Worm (Caenorhabditis elegans) whole organism, L1 larva: ENCODE data around the gene C11H1.9.

ENCODE experiments used
- C04F5.9 ChIP-seq: sonication (generic microtip); optimal IDR thresholded peaks from 2 replicates; lab custom pipeline; 2016; ENCODE audit warnings: missing genetic modification characterization, missing compliant biosample characterization
- C16A3.4 ChIP-seq: fragments of 150-350 bp; optimal IDR thresholded peaks from 2 replicates; lab custom pipeline; 2014; ENCODE audit warnings: missing biosample characterization, missing genetic modification characterization
- aha-1 ChIP-seq: fragments of 150-350 bp; optimal IDR thresholded peaks from 2 replicates; lab custom pipeline; 2014; ENCODE audit warnings: missing biosample characterization, missing genetic modification characterization
- alr-1 ChIP-seq: fragments of 200-800 bp; sonication (Bioruptor generic); optimal IDR thresholded peaks from 2 replicates; lab custom pipeline; 2018; ENCODE audit warnings: borderline replicate concordance, mild to moderate bottlenecking, missing genetic modification characterization, missing compliant biosample characterization
- ama-1 ChIP-seq: fragments of 150-350 bp; optimal IDR thresholded peaks from 2 replicates; lab custom pipeline; 2014
- ceh-8 ChIP-seq: fragments of 200-800 bp; sonication (Bioruptor generic); optimal IDR thresholded peaks from 2 replicates; lab custom pipeline; 2018; ENCODE audit warnings: mild to moderate bottlenecking, missing genetic modification characterization, moderate library complexity, missing compliant biosample characterization
- ceh-82 ChIP-seq, 3 experiments: fragments of 150-350 bp in 1 of 3; sonication (generic microtip) in 2 of 3; optimal IDR thresholded peaks; 2 replicates each; lab custom pipeline; 2014 to 2017; ENCODE audit warnings: missing biosample characterization in 3 of 3, missing genetic modification characterization in 3 of 3
- ces-1 ChIP-seq: fragments of 150-350 bp; optimal IDR thresholded peaks from 2 replicates; lab custom pipeline; 2014; ENCODE audit warnings: missing biosample characterization, missing genetic modification reagents, missing genetic modification characterization
- dpl-1 ChIP-seq, 3 experiments: fragments of 150-350 bp in 2 of 3; sonication (generic microtip) in 1 of 3; optimal IDR thresholded peaks; 2 replicates each; lab custom pipeline; 2014 to 2017; ENCODE audit warnings: missing biosample characterization in 3 of 3, missing genetic modification characterization in 3 of 3, missing genetic modification reagents in 3 of 3
- efl-1 ChIP-seq, 4 experiments: fragments of 150-350 bp; optimal IDR thresholded peaks in 3 of 4; peaks in 1 of 4; 1 replicate in 1 of 4; 2 replicates in 3 of 4; lab custom pipeline; 2014; ENCODE audit warnings: missing biosample characterization in 2 of 4, missing genetic modification characterization in 2 of 4, missing genetic modification reagents in 2 of 4
- egl-13 ChIP-seq: sonication (generic microtip); optimal IDR thresholded peaks from 2 replicates; lab custom pipeline; 2016; ENCODE audit warnings: missing genotype, missing genetic modification reagents, missing genetic modification characterization, missing compliant biosample characterization
- fkh-10 ChIP-seq: sonication (generic microtip); optimal IDR thresholded peaks from 2 replicates; lab custom pipeline; 2017; ENCODE audit warnings: missing biosample characterization, missing genetic modification reagents, missing genetic modification characterization
- hlh-4 ChIP-seq: sonication (generic microtip); optimal IDR thresholded peaks from 2 replicates; lab custom pipeline; 2016; ENCODE audit warnings: mild to moderate bottlenecking, missing genetic modification characterization, missing compliant biosample characterization
- lin-14 ChIP-seq: fragments of 200-800 bp; sonication (Bioruptor generic); optimal IDR thresholded peaks from 2 replicates; lab custom pipeline; 2018; ENCODE audit warnings: mild to moderate bottlenecking, missing genetic modification characterization, moderate library complexity, missing compliant biosample characterization
- lin-35 ChIP-seq, 2 experiments: fragments of 150-350 bp; optimal IDR thresholded peaks; 2 replicates each; lab custom pipeline; 2014; ENCODE audit warnings: missing biosample characterization in 2 of 2, missing genetic modification characterization in 2 of 2, missing genetic modification reagents in 2 of 2
- lir-3 ChIP-seq: sonication (generic microtip); optimal IDR thresholded peaks from 2 replicates; lab custom pipeline; 2016; ENCODE audit warnings: mild to moderate bottlenecking, missing genetic modification characterization, moderate library complexity, missing compliant biosample characterization; ENCODE audit not compliant: poor library complexity
- lsy-2 ChIP-seq, 2 experiments: fragments of 150-350 bp; optimal IDR thresholded peaks; 2 replicates each; lab custom pipeline; 2014; ENCODE audit warnings: missing biosample characterization in 2 of 2, missing genetic modification characterization in 2 of 2
- mab-9 ChIP-seq: fragments of 200-800 bp; sonication (Bioruptor generic); IDR thresholded peaks from 2 replicates; pipeline ENCODE4 v1.3.6; 2022; ENCODE audit warnings: missing genetic modification reagents, missing genetic modification characterization, missing compliant biosample characterization
- nhr-12 ChIP-seq: sonication (generic microtip); optimal IDR thresholded peaks from 2 replicates; lab custom pipeline; 2017; ENCODE audit warnings: missing biosample characterization, missing genetic modification characterization
- nhr-19 ChIP-seq: fragments of 200-800 bp; sonication (Bioruptor generic); conservative IDR thresholded peaks from 2 replicates; pipeline ENCODE4 v1.3.6; 2022; ENCODE audit warnings: missing genetic modification characterization, missing compliant biosample characterization
- nhr-20 ChIP-seq: sonication (generic microtip); optimal IDR thresholded peaks from 2 replicates; lab custom pipeline; 2016; ENCODE audit warnings: mild to moderate bottlenecking, missing genetic modification characterization, missing compliant biosample characterization
- nhr-47 ChIP-seq: sonication (generic microtip); optimal IDR thresholded peaks from 2 replicates; lab custom pipeline; 2016; ENCODE audit warnings: mild to moderate bottlenecking, missing genetic modification characterization, moderate library complexity, missing compliant biosample characterization
- nhr-71 ChIP-seq: sonication (generic microtip); optimal IDR thresholded peaks from 2 replicates; lab custom pipeline; 2016; ENCODE audit warnings: mild to moderate bottlenecking, missing genetic modification characterization, moderate library complexity, missing compliant biosample characterization
- nhr-77 ChIP-seq: fragments of 150-350 bp; optimal IDR thresholded peaks from 2 replicates; lab custom pipeline; 2014; ENCODE audit warnings: missing biosample characterization, missing genetic modification characterization
- nhr-84 ChIP-seq: sonication (generic microtip); optimal IDR thresholded peaks from 2 replicates; lab custom pipeline; 2017; ENCODE audit warnings: missing biosample characterization, missing genetic modification characterization
- nhr-85 ChIP-seq: sonication (generic microtip); peaks from one replicate; lab custom pipeline; 2016; ENCODE audit warnings: missing genetic modification characterization, inconsistent platforms, missing compliant biosample characterization
- rnt-1 ChIP-seq: sonication (generic microtip); optimal IDR thresholded peaks from 2 replicates; lab custom pipeline; 2016; ENCODE audit warnings: mild to moderate bottlenecking, missing genetic modification characterization, moderate library complexity, missing compliant biosample characterization
- snpc-4 ChIP-seq: fragments of 150-350 bp; optimal IDR thresholded peaks from 2 replicates; lab custom pipeline; 2014; ENCODE audit warnings: missing biosample characterization, missing genetic modification characterization
- snu-23 ChIP-seq: sonication (generic microtip); optimal IDR thresholded peaks from 2 replicates; lab custom pipeline; 2016; ENCODE audit warnings: missing genetic modification characterization, missing compliant biosample characterization
- sox-4 ChIP-seq: sonication (generic microtip); optimal IDR thresholded peaks from 2 replicates; lab custom pipeline; 2016; ENCODE audit warnings: missing genetic modification characterization, missing compliant biosample characterization
- swsn-7 ChIP-seq: sonication (generic microtip); optimal IDR thresholded peaks from 2 replicates; lab custom pipeline; 2016; ENCODE audit warnings: missing genetic modification characterization, missing compliant biosample characterization
- tbx-2 ChIP-seq: sonication (generic microtip); optimal IDR thresholded peaks from 2 replicates; lab custom pipeline; 2016; ENCODE audit warnings: missing genetic modification characterization, missing compliant biosample characterization
- tlp-1 ChIP-seq: fragments of 150-350 bp; optimal IDR thresholded peaks from 2 replicates; lab custom pipeline; 2014; ENCODE audit warnings: missing biosample characterization, missing genetic modification characterization
- unc-98 ChIP-seq: fragments of 200-800 bp; sonication (Bioruptor generic); IDR thresholded peaks from 2 replicates; pipeline ENCODE4 v1.3.6; 2022; ENCODE audit warnings: missing genetic modification characterization, missing compliant biosample characterization
- vab-15 ChIP-seq: sonication (generic microtip); optimal IDR thresholded peaks from 2 replicates; lab custom pipeline; 2017; ENCODE audit warnings: missing genotype, mild to moderate bottlenecking, missing genetic modification characterization, missing compliant biosample characterization
- xbp-1 ChIP-seq: sonication (generic microtip); optimal IDR thresholded peaks from 2 replicates; lab custom pipeline; 2016; ENCODE audit warnings: missing genetic modification characterization, missing compliant biosample characterization

C11H1.9 gene

ce11 chrX:14320298-14320697 lies at the start of gene C11H1.9:
TSS of gene C11H1.9 (minus strand) at chrX:14320398.
- TF ChIP-seq xbp-1 (tag; lab: Kevin White, UChicago), result no peak
- peak; percentile 32 for TF ChIP-seq nhr-85

ce11 chrX:14366081-14366480 lies 45.9 kb upstream of the C11H1.9 start:
- TF ChIP-seq dpl-1 (GFP tag; optimal IDR thresholded peaks at IDR 0.05; lab: Kevin White, UChicago), result no peak

- TF ChIP-seq C04F5.9 (no peak), lir-3 (tag; lab: Kevin White, UChicago) (no peak), xbp-1 (tag; lab: Kevin White, UChicago) (no peak), aha-1 (tag; lab: Kevin White, UChicago) (no peak), snpc-4 (tag; lab: Kevin White, UChicago) (no peak), unc-98 (no peak), snu-23 (GFP tag; lab: Kevin White, UChicago) (no peak), rnt-1 (tag; lab: Kevin White, UChicago) (no peak), fkh-10 (peak; percentile 47), ceh-8 (GFP tag; lab: Kevin White, UChicago) (no peak), lin-14 (GFP tag; lab: Kevin White, UChicago) (peak; percentile 39), nhr-77 (no peak), ama-1 (lab: Kevin White, UChicago) (no peak), nhr-47 (no peak), nhr-12 (tag; lab: Kevin White, UChicago) (no peak), vab-15 (tag; lab: Kevin White, UChicago) (no peak)
Observed at ce11 chrX:14359571-14359970, 39.4 kb upstream of the C11H1.9 start.

ce11 chrX:14356683-14357287 lies 36.6 kb upstream of the C11H1.9 start:
- no peak for TF ChIP-seq nhr-84 (tag; lab: Kevin White, UChicago)
- no peak for TF ChIP-seq tlp-1 (tag; lab: Kevin White, UChicago)
- TF ChIP-seq fkh-10, result peak; percentile 98
- TF ChIP-seq nhr-71, result peak; percentile 60
- TF ChIP-seq lsy-2 (tag; optimal IDR thresholded peaks at IDR 0.05; lab: Kevin White, UChicago), result peak; percentile 9 to 15
- peak; percentile 50 for TF ChIP-seq nhr-47
- TF ChIP-seq ceh-8 (GFP tag; lab: Kevin White, UChicago), result peak; percentile 47
- TF ChIP-seq swsn-7 (tag; lab: Kevin White, UChicago), result peak; percentile 28
- TF ChIP-seq nhr-20 (tag; lab: Kevin White, UChicago), result no peak
- peak; percentile 91 for TF ChIP-seq lin-14 (GFP tag; lab: Kevin White, UChicago)
- TF ChIP-seq ces-1, result peak; percentile 98

- TF ChIP-seq hlh-4 (tag; lab: Kevin White, UChicago), result no peak
- no peak for TF ChIP-seq nhr-71
- no peak for TF ChIP-seq unc-98
- no peak for TF ChIP-seq lsy-2 (tag; optimal IDR thresholded peaks at IDR 0.05; lab: Kevin White, UChicago)
- no peak for TF ChIP-seq sox-4 (tag; lab: Kevin White, UChicago)
- TF ChIP-seq lin-35 (GFP tag; optimal IDR thresholded peaks at IDR 0.05; lab: Kevin White, UChicago), result no peak
- no peak for TF ChIP-seq mab-9 (GFP tag; lab: Robert Waterston, UW)
- no peak for TF ChIP-seq C16A3.4 (tag; lab: Kevin White, UChicago)
- no peak for TF ChIP-seq alr-1
- no peak for TF ChIP-seq lir-3 (tag; lab: Kevin White, UChicago)
- no peak for TF ChIP-seq aha-1 (tag; lab: Kevin White, UChicago)
- no peak for TF ChIP-seq ces-1
- TF ChIP-seq tbx-2 (tag; lab: Kevin White, UChicago), result no peak
- no peak for TF ChIP-seq ceh-82 (tag; optimal IDR thresholded peaks at IDR 0.05; lab: Kevin White, UChicago)
- TF ChIP-seq nhr-19, result no peak
- no peak for TF ChIP-seq ama-1 (lab: Kevin White, UChicago)
- no peak for TF ChIP-seq egl-13
- TF ChIP-seq efl-1 (optimal IDR thresholded peaks at IDR 0.05; lab: Kevin White, UChicago), result no peak
- no peak for TF ChIP-seq efl-1 (GFP tag; optimal IDR thresholded peaks at IDR 0.05 in 1 of 2; lab: Kevin White, UChicago)
- no peak for TF ChIP-seq tlp-1 (tag; lab: Kevin White, UChicago)
Observed at ce11 chrX:14355034-14355433, 34.8 kb upstream of the C11H1.9 start.
